Worm (Caenorhabditis elegans) whole organism, young adult: ENCODE data around the gene sru-24.
"Not testable (repeated sequence)": the region's sequence is repeated elsewhere in the genome, so short reads cannot be mapped to it uniquely, and the experiment has no call there.

Source experiments
- F22D6.2 ChIP-seq: sonication (generic microtip); optimal IDR thresholded peaks from 2 replicates; lab custom pipeline; 2016; ENCODE audit warnings: mild to moderate bottlenecking, missing genetic modification characterization, missing compliant biosample characterization
- dpl-1 ChIP-seq: fragments of 150-350 bp; optimal IDR thresholded peaks from 2 replicates; lab custom pipeline; 2014; ENCODE audit warnings: missing biosample characterization, missing genetic modification reagents, missing genetic modification characterization
- efl-1 ChIP-seq: fragments of 150-350 bp; optimal IDR thresholded peaks from 2 replicates; lab custom pipeline; 2014; ENCODE audit warnings: missing biosample characterization, missing genetic modification reagents, missing genetic modification characterization
- ekl-4 ChIP-seq: fragments of 200-800 bp; sonication (Bioruptor generic); IDR thresholded peaks from 2 replicates; pipeline ENCODE4 v1.3.6; 2022; ENCODE audit warnings: missing genetic modification reagents, missing genetic modification characterization, missing compliant biosample characterization
- hmg-20 ChIP-seq: fragments of 200-800 bp; sonication (Bioruptor generic); IDR thresholded peaks from 2 replicates; pipeline ENCODE4 v1.3.6; 2022; ENCODE audit warnings: missing genetic modification reagents, missing genetic modification characterization, missing compliant biosample characterization
- hrde-1 ChIP-seq: sonication (generic microtip); optimal IDR thresholded peaks from 2 replicates; lab custom pipeline; 2016; ENCODE audit warnings: missing genetic modification characterization, mild to moderate bottlenecking, missing compliant biosample characterization, moderate library complexity, missing genotype, missing genetic modification reagents, borderline replicate concordance
- nhr-120 ChIP-seq: fragments of 200-800 bp; sonication (Bioruptor generic); IDR thresholded peaks from 2 replicates; pipeline ENCODE4 v1.3.6; 2022; ENCODE audit warnings: missing genetic modification characterization, missing compliant biosample characterization

ce11 chrV:706449-706848, 35.2 kb upstream of the sru-24 start:
- TF ChIP-seq hrde-1; ekl-4 (GFP tag; lab: Robert Waterston, UW); dpl-1 (GFP tag; lab: Kevin White, UChicago); efl-1 (GFP tag; lab: Kevin White, UChicago); nhr-120 (GFP tag; lab: Robert Waterston, UW); F22D6.2 (tag; lab: Kevin White, UChicago); hmg-20 (GFP tag; lab: Robert Waterston, UW): not testable (repeated sequence)
